Fruit fly (Drosophila melanogaster): ENCODE data around the gene CG14551.

CG14551 gene

DNA sequence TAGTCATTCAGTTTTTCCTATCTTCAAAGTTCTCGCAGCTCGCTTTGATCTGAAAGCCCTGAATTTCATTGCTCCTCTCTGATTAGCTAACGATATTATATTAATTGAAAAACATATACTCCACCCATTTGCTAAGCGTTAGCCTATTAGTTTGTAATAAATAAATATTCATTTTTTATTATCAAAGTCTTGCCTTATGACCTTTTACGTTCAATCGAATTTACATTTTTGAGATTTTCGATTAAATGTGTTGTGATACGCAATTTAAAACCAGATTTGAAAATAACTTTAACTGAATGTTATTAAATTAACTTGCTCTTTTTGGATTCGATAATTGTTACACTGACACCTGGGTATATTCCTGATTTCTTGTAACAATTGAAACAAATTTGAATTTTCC is at the start of gene CG14551:
Gene CG14551 (minus strand): TSS at position 101 of the 400 bp plus-strand sequence.
- no peak for TF ChIP-seq dati (GFP tag; IDR thresholded peaks at IDR 0.05)
- TF ChIP-seq NFAT (GFP tag; IDR thresholded peaks at IDR 0.05) = no peak

DNA sequence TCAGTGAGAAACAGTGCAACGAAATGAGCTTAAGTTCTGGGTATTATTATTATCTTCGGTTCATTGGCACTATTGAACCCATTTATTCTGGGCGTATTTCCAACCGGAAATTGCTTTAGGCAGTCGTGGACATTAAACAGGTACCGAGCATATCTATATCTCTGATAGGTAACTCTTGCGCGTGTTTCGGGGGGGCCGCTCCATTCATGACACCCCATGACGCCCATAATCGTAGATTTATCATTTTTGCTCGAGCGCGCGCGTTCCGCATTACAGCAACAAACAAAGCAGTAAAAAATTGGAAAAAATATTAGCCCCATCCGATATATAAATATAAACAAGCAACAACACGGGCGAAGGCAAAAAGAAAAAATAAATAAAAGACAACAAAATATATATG is 45.6 kb upstream of the CG14551 start:
- TF ChIP-seq exex (tag; optimal IDR thresholded peaks at IDR 0.05) = peak; percentile 67
- peak; percentile 5 for TF ChIP-seq CG7987 (GFP tag; optimal IDR thresholded peaks at IDR 0.05)
- TF ChIP-seq CG18599 (GFP tag; optimal IDR thresholded peaks at IDR 0.05) = peak; percentile 32
- TF ChIP-seq CG12071 (GFP tag; optimal IDR thresholded peaks at IDR 0.05) = peak; percentile 2
- no peak for TF ChIP-seq CG12104 (GFP tag; optimal IDR thresholded peaks at IDR 0.05)
- peak; percentile 27 for TF ChIP-seq B-H2 (GFP tag; optimal IDR thresholded peaks at IDR 0.05)
- no peak for TF ChIP-seq CG11696 (GFP tag; IDR thresholded peaks at IDR 0.05)
- peak; percentile 75 for TF ChIP-seq sd (tag; optimal IDR thresholded peaks at IDR 0.05)
- no peak for TF ChIP-seq CG13296 (GFP tag; optimal IDR thresholded peaks at IDR 0.05)
- no peak for TF ChIP-seq D19B (GFP tag; optimal IDR thresholded peaks at IDR 0.05)
- TF ChIP-seq cwo (GFP tag; optimal IDR thresholded peaks at IDR 0.05) = peak; percentile 72
- TF ChIP-seq Hmr (GFP tag; optimal IDR thresholded peaks at IDR 0.05) = peak; percentile 6
- 0 out of 2 replicates have a peak, but pooled peaks have one; percentile 7 for TF ChIP-seq E2f2 (GFP tag; IDR thresholded peaks at IDR 0.05)
- TF ChIP-seq Chrac-16 (GFP tag; optimal IDR thresholded peaks at IDR 0.05) = no peak
- TF ChIP-seq sens (GFP tag) = peak; percentile 47
- peak; percentile 37 for TF ChIP-seq CG13894 (tag; optimal IDR thresholded peaks at IDR 0.05)
- TF ChIP-seq CG8290 (GFP tag; optimal IDR thresholded peaks at IDR 0.05) = no peak
- TF ChIP-seq CG8290 (tag; optimal IDR thresholded peaks at IDR 0.05) = peak in 1 of 2 experiments; percentile 23
- TF ChIP-seq crol (GFP tag; IDR thresholded peaks at IDR 0.05) = 0 out of 2 replicates have a peak, but pooled peaks have one; percentile 11
- peak; percentile 43 for TF ChIP-seq Hey (tag; optimal IDR thresholded peaks at IDR 0.05)
- TF ChIP-seq gro (GFP tag; optimal IDR thresholded peaks at IDR 0.05) = peak; percentile 1
- peak; percentile 67 for TF ChIP-seq Med (GFP tag)
- 0 out of 3 replicates have a peak, but pooled peaks have one; percentile 6 for TF ChIP-seq CG6175 (GFP tag; IDR thresholded peaks at IDR 0.05)
- TF ChIP-seq CG12769 (tag; optimal IDR thresholded peaks at IDR 0.05) = peak; percentile 16
- TF ChIP-seq sug (tag; optimal IDR thresholded peaks at IDR 0.05) = peak; percentile 91
- peak; percentile 63 for TF ChIP-seq mirr (GFP tag; optimal IDR thresholded peaks at IDR 0.05)
- peak in 1 of 2 experiments; percentile 1 for TF ChIP-seq Pdp1 (GFP tag; optimal IDR thresholded peaks at IDR 0.05)
- no peak for TF ChIP-seq Sry-β (GFP tag; optimal IDR thresholded peaks at IDR 0.05)
- 0 out of 4 replicates have a peak, but pooled peaks have one; percentile 19 for TF ChIP-seq chinmo (GFP tag; IDR thresholded peaks at IDR 0.05; ENCODE audit: partially characterized antibody)
- peak; percentile 12 for TF ChIP-seq abd-A (tag; optimal IDR thresholded peaks at IDR 0.05)
- 0 out of 2 replicates have a peak, but pooled peaks have one; percentile 9 for TF ChIP-seq ara (GFP tag; IDR thresholded peaks at IDR 0.05)
- TF ChIP-seq grn (GFP tag; optimal IDR thresholded peaks at IDR 0.05) = peak; percentile 63
- TF ChIP-seq lab (GFP tag; optimal IDR thresholded peaks at IDR 0.05) = peak; percentile 8
- no peak for TF ChIP-seq Sox100B (GFP tag; optimal IDR thresholded peaks at IDR 0.05)
- TF ChIP-seq dysf (GFP tag; IDR thresholded peaks at IDR 0.05) = peak; percentile 29; the same call in 1 of the 3 replicates

DNA sequence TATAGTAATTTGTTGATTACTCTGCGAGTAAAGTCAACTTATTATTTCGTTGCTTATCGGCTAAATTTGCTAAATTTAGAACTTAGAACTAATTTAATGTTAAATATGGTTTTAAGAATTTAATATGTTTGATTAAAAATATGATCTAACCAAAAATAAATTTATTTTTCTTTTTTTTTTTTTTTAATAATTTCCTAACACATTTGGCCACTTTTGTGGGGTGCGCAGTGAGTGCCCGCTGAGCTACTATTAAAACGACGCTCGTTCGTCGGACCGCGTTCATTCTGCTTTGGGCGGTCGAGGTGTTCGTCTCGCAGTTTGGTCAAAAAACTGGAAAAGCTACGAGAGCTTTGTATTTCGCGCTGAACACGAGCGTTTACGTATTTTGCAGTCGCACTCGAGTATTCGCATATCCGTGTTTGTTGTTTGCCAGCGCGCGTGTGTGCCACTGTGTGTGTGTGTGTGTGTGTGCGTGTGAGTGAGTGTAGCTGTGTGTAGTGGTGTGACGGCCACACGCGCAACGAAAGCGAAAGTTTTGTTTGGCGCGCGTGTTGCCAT is 43.9 kb upstream of the CG14551 start, which contains the start of gene Cipc:
Gene Cipc (plus strand): TSS at position 274 of the 558 bp plus-strand sequence.
- no peak for TF ChIP-seq CG34224 (GFP tag; IDR thresholded peaks at IDR 0.05; ENCODE audit: partially characterized antibody)
- TF ChIP-seq Six4 (GFP tag; optimal IDR thresholded peaks at IDR 0.05) = peak; percentile 35
- peak; percentile 94 for TF ChIP-seq Ets65A (GFP tag)
- peak; percentile 78 for TF ChIP-seq CG9437 (GFP tag; optimal IDR thresholded peaks at IDR 0.05)
- TF ChIP-seq pnt (GFP tag; optimal IDR thresholded peaks at IDR 0.05) = no peak
- no peak for TF ChIP-seq Elba2 (GFP tag; optimal IDR thresholded peaks at IDR 0.05)
- TF ChIP-seq org-1 (GFP tag; optimal IDR thresholded peaks at IDR 0.05) = no peak
- no peak for TF ChIP-seq shn (GFP tag; optimal IDR thresholded peaks at IDR 0.05)
- TF ChIP-seq ATbp (GFP tag; optimal IDR thresholded peaks at IDR 0.05) = peak; percentile 48
- TF ChIP-seq CG8478 (optimal IDR thresholded peaks at IDR 0.05) = no peak
- TF ChIP-seq Bdp1 (GFP tag; optimal IDR thresholded peaks at IDR 0.05) = peak; percentile 15
- TF ChIP-seq Dip3 (GFP tag; optimal IDR thresholded peaks at IDR 0.05) = peak; percentile 37
- TF ChIP-seq CG43689 (GFP tag; IDR thresholded peaks at IDR 0.05) = peak; percentile 45; the same call in 1 of the 2 replicates
- TF ChIP-seq CG3407 (GFP tag; optimal IDR thresholded peaks at IDR 0.05) = peak; percentile 14

Data from whole organism, embryonic.